Worm (Caenorhabditis elegans): ENCODE results near the gene ptr-13.

ptr-13 gene

ce11 chrII:11142571-11142970, 19.7 kb downstream of the ptr-13 start, which contains the start of gene arrd-6:
Gene arrd-6, plus strand, starts transcription at chrII:11142739.
- TF ChIP-seq fkh-6 (tag; optimal IDR thresholded peaks at IDR 0.05) (no peak), ztf-16 (tag; optimal IDR thresholded peaks at IDR 0.05) (no peak), pha-2 (tag; optimal IDR thresholded peaks at IDR 0.05) (no peak), nhr-11 (tag; optimal IDR thresholded peaks at IDR 0.05) (no peak), ceh-14 (tag; optimal IDR thresholded peaks at IDR 0.05) (no peak), ceh-34 (tag; optimal IDR thresholded peaks at IDR 0.05) (no peak), hlh-30 (tag; optimal IDR thresholded peaks at IDR 0.05; ENCODE audit: insufficient read depth) (no peak), unc-42 (tag; optimal IDR thresholded peaks at IDR 0.05) (no peak), ceh-9 (tag; optimal IDR thresholded peaks at IDR 0.05) (no peak), ttx-3 (tag; optimal IDR thresholded peaks at IDR 0.05) (no peak), ceh-31 (tag; optimal IDR thresholded peaks at IDR 0.05) (no peak)

- TF ChIP-seq pha-2 (tag; optimal IDR thresholded peaks at IDR 0.05) (no peak), pha-4 (tag; optimal IDR thresholded peaks at IDR 0.05) (no peak), ceh-2 (tag; optimal IDR thresholded peaks at IDR 0.05) (no peak)
These were observed 22.1 kb downstream of the ptr-13 start, which contains the start of gene F40F8.4 for ce11 chrII:11140140-11140539. Gene F40F8.4, minus strand, starts transcription at chrII:11140240.

- TF ChIP-seq sox-2 (GFP tag; IDR thresholded peaks at IDR 0.05) (no peak), ceh-14 (tag; optimal IDR thresholded peaks at IDR 0.05) (no peak), ceh-24 (tag; optimal IDR thresholded peaks at IDR 0.05) (no peak), lim-6 (tag; optimal IDR thresholded peaks at IDR 0.05) (no peak), elt-2 (tag; optimal IDR thresholded peaks at IDR 0.05) (no peak), unc-55 (GFP tag; optimal IDR thresholded peaks at IDR 0.05) (peak; percentile 76), nfya-1 (tag; optimal IDR thresholded peaks at IDR 0.05) (no peak), ceh-6 (GFP tag; optimal IDR thresholded peaks at IDR 0.05) (no peak)
These were observed 26.5 kb downstream of the ptr-13 start for ce11 chrII:11135773-11136172.

ce11 chrII:11134828-11135227, 27.5 kb downstream of the ptr-13 start, which contains the start of gene F40F8.5:
Gene F40F8.5, minus strand, starts transcription at chrII:11134928.
- no peak for TF ChIP-seq madf-2 (tag; optimal IDR thresholded peaks at IDR 0.05)
- TF ChIP-seq fax-1 (tag; optimal IDR thresholded peaks at IDR 0.05): no peak
- TF ChIP-seq unc-86 (tag; optimal IDR thresholded peaks at IDR 0.05): no peak
- TF ChIP-seq lim-6 (tag; optimal IDR thresholded peaks at IDR 0.05): no peak
- TF ChIP-seq npax-4 (tag; optimal IDR thresholded peaks at IDR 0.05): no peak

ce11 chrII:11132542-11132941, 29.7 kb downstream of the ptr-13 start, which contains the start of gene F40F8.11:
Gene F40F8.11, minus strand, starts transcription at chrII:11132590.
- TF ChIP-seq C08G9.2 (tag; optimal IDR thresholded peaks at IDR 0.05): no peak
- peak; percentile 4 for TF ChIP-seq unc-42 (tag; optimal IDR thresholded peaks at IDR 0.05)

- TF ChIP-seq ceh-48 (tag; optimal IDR thresholded peaks at IDR 0.05): no peak
- no peak for TF ChIP-seq C08G9.2 (tag; optimal IDR thresholded peaks at IDR 0.05)
- TF ChIP-seq fkh-6 (tag; optimal IDR thresholded peaks at IDR 0.05): no peak
- no peak for TF ChIP-seq ahr-1 (tag; optimal IDR thresholded peaks at IDR 0.05)
- TF ChIP-seq pag-3 (tag; optimal IDR thresholded peaks at IDR 0.05; ENCODE audit: borderline replicate concordance): no peak
- no peak for TF ChIP-seq lin-11 (tag; optimal IDR thresholded peaks at IDR 0.05)
- TF ChIP-seq pat-9 (tag; optimal IDR thresholded peaks at IDR 0.05): no peak
- no peak for TF ChIP-seq hlh-13 (GFP tag; optimal IDR thresholded peaks at IDR 0.05)
- no peak for TF ChIP-seq ceh-30 (tag; optimal IDR thresholded peaks at IDR 0.05)
- TF ChIP-seq lim-6 (tag; optimal IDR thresholded peaks at IDR 0.05): no peak
- TF ChIP-seq ceh-24 (tag; optimal IDR thresholded peaks at IDR 0.05): no peak
- no peak for TF ChIP-seq hlh-15 (tag; optimal IDR thresholded peaks at IDR 0.05)
- no peak for TF ChIP-seq ceh-9 (tag; optimal IDR thresholded peaks at IDR 0.05)
- no peak for TF ChIP-seq ttx-3 (tag; optimal IDR thresholded peaks at IDR 0.05)
- no peak for TF ChIP-seq unc-42 (tag; optimal IDR thresholded peaks at IDR 0.05)
- no peak for TF ChIP-seq ceh-14 (tag; optimal IDR thresholded peaks at IDR 0.05)
These were observed 32.8 kb downstream of the ptr-13 start, which contains the start of gene F40F8.12 for ce11 chrII:11129517-11129916. Gene F40F8.12, plus strand, starts transcription at chrII:11129817.

Data from whole organism, late embryonic.